Worm (Caenorhabditis elegans): ENCODE results near the gene F53A2.3.

Gene F53A2.3

DNA sequence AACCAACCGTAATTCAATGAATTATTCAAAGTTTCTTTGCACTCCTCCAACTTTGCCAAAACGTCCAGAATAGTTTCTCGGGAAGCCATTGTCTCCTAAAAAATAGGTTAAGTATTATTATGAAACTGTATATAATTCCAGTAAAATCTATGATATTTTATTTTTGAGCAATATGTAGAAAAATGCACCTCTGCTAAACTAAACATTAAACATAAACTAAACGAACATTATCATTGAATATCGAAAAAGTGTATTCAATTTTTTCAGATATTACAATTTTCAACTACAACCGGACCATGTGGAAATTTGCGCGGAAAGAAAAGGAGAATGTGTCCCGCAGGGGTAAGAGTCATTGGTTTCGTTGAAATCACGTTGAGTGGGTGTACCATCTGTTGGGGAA, at the start of gene F53A2.3:
TSS of gene F53A2.3 (minus strand) at position 101 of the 400 bp plus-strand sequence.
- no peak for TF ChIP-seq unc-62 (GFP tag; optimal IDR thresholded peaks at IDR 0.05)

ce11 chrIII:13389078-13389477, 49.5 kb upstream of the F53A2.3 start, which contains the start of gene T03F6.3:
TSS of gene T03F6.3 (plus strand) at chrIII:13389395.
- no peak for TF ChIP-seq unc-62 (GFP tag; optimal IDR thresholded peaks at IDR 0.05)

DNA sequence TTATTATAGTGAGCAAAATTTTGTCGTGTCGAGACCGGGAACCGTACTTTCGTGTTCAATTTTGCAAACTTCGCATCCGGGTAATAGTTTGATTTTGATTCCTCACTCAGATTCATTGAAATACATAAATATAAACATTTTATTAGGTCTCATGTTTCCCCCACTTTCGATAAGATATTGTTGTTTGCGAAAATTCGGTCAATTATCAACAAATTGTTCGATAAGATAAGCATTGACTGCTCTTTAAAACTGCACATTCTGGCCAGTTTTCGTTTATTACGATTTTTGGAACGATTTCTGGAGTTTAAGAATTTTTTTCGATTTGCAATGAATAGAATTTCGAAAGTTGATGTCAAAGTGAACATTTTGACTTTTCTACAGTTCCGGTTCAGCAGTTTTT, 49.0 kb upstream of the F53A2.3 start:
- no peak for TF ChIP-seq unc-62 (GFP tag; optimal IDR thresholded peaks at IDR 0.05)

DNA sequence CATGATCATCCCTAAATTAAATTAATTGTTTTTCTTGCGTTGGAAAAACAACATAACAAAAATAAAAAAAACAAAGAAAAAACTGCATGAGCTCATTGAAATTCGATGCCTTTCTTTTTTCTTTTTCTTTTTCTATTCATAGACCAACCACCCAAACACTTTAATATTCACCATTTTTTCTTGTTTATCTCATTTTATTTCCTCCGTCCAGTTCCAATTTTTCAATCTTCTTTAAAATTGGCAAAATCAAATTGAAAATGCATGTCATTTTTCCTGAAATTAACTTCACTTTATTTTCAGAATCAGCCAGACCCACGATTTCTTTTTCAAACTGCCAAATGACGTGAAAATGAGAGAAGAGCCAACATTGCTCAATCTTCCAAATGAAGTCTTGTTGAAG, 46.3 kb upstream of the F53A2.3 start, which contains the start of gene T03F6.4:
TSS of gene T03F6.4 (plus strand) at position 301 of the 400 bp plus-strand sequence.
- no peak for TF ChIP-seq unc-62 (GFP tag; optimal IDR thresholded peaks at IDR 0.05)

DNA sequence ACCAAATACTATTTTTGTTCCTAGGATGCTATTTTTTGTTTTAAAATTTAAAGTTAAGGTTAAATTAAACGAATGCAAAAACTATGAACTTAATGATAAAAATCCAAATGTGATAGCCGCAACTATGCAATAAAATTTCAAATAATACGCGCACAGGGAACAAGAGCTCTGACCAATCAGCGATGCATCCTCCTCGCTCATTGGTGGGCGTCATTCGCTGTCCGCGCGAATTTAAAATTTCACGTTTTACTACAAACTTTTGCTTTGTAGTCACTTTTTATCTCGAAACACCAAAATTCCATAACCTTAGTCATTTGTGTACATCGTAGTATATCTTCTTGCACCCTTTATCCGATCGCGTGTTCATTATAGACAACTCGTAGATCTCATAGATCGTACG, 43.6 kb upstream of the F53A2.3 start:
- TF ChIP-seq unc-62 (GFP tag; optimal IDR thresholded peaks at IDR 0.05) = no peak

DNA sequence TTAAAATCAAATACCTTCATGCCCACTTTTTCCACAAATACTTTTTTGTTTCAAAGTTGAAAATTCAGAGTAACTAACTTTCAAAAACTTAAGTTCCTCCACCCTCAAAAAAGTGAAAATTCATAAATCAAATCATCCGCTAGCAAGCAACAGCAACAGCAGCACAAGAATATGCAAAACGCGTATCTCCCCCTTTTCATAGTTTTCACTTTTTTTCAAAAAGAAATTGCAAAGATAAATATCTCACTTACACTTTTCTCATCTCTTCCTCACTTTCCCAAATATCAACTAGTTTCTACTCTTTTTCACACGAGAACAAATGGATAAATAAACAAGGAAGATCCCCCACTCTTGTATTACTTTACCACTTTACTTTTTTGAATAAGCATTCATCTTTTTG, 42.1 kb upstream of the F53A2.3 start:
- no peak for TF ChIP-seq unc-62 (GFP tag; optimal IDR thresholded peaks at IDR 0.05)

- TF ChIP-seq unc-62 (GFP tag; optimal IDR thresholded peaks at IDR 0.05) = no peak
Observed at ce11 chrIII:13380881-13381280, 41.3 kb upstream of the F53A2.3 start.

ce11 chrIII:13380196-13380595, 40.6 kb upstream of the F53A2.3 start, which contains the start of gene T03F6.6:
TSS of gene T03F6.6 (minus strand) at chrIII:13380296.
- TF ChIP-seq unc-62 (GFP tag; optimal IDR thresholded peaks at IDR 0.05) = no peak

DNA sequence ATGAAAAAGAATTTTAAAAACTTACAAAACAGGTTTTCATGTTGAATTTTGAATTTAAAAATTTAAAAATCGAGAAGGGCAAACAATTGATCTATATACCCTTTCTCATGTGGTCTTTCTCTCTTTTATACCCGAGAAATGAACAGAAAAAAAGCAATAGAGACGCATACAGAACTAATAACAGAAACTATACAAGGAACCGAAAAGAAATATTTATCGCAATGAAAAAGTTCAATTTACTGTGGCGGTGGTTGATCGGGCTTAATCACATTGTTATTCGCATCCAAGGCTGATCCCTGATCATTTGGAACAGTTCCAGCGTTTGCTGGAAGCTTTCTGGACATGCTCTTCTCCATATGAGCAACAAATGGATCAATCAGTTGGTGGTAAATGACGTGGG, 38.7 kb upstream of the F53A2.3 start, which contains the start of gene T03F6.10:
TSS of gene T03F6.10 (minus strand) at position 101 of the 400 bp plus-strand sequence.
- no peak for TF ChIP-seq unc-62 (GFP tag; optimal IDR thresholded peaks at IDR 0.05)

- no peak for TF ChIP-seq unc-62 (GFP tag; optimal IDR thresholded peaks at IDR 0.05)
Observed at ce11 chrIII:13377249-13377648, 37.7 kb upstream of the F53A2.3 start.

DNA sequence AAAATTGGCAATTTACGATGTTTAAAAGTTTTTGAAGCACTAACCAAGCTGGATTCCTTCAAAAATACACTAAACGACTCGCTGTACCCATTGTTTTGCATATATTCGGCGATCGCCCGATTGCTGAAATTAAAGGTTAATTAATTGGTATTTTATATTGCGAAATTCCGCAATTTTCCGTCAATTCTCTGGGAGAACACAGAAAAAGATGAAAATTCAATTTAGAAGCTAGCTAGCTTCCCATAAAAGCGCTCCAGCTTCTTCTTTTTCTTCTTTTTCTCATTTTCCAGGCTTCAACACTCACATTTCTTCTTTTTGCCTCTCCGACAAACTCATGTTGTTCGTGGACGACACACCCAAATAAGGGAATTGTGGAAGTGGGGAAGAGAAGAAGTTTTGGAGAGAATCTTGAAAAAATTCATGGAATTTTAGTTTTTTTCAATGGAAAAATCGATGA, 36.8 kb upstream of the F53A2.3 start, which contains the start of gene lis-1:
TSS of gene lis-1 (minus strand) at position 407 of the 457 bp plus-strand sequence.
- no peak for TF ChIP-seq unc-62 (GFP tag; optimal IDR thresholded peaks at IDR 0.05)

DNA sequence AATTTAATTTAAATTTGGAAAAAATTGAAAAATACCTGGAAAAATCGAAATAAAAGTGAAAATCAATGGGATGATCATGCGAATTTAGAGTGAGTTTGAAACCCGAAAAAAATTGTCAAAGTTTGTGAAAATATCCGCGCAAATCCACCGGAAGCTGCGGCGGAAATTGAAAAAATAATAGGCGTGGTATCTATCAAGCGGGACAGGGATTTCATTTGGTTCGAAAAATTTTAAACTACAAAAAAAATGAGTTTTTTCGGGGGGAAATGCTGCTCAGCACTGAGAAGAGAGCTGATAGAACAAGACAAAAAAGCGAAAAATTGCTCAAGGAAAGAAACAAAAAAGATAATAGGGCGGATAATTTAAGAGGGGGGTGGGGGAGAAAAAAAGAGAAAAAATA, 31.4 kb upstream of the F53A2.3 start, which contains the start of gene T03F6.9:
TSS of gene T03F6.9 (minus strand) at position 101 of the 400 bp plus-strand sequence.
- TF ChIP-seq unc-62 (GFP tag; optimal IDR thresholded peaks at IDR 0.05) = no peak

DNA sequence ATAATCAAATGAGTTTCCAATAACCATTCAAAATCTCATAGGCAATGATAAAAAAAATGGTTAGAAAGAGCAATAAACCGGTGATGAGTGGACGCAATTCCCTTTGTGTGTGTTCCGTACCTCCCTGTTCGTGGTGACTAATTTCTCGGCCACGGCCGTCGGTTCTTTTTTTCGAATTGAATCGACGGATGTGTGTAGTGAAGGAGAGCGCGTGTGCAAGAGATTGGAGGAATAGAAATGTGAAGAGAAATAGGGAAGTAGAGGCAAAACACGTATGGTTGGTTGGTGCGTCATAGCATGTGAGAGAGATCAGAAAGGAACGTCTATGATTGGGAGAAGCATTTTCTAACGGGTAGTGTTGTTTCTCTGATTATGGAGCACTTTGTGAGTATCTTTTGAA, 20.3 kb upstream of the F53A2.3 start:
- TF ChIP-seq unc-62 (GFP tag; optimal IDR thresholded peaks at IDR 0.05) = no peak

DNA sequence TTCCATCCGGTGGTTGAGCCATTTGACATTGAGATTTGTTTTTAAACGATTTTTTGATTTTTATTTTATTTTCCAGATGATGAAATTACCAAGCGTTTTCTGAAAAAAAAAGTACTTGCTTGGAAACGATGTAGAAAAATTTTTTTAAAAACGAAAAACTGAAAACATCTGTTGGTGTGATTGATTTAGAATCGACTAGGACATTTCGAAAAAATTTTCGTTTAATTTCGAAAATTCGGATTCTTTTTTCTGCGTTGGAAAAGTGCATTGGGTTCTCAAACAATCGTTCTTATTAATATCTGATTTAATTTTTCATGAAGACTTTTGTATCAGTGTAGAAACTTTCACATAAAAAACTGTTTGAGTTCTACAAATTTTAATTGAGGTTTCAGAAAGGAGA, 19.7 kb upstream of the F53A2.3 start, which contains the start of gene F53A2.9:
TSS of gene F53A2.9 (minus strand) at position 101 of the 400 bp plus-strand sequence.
- no peak for TF ChIP-seq unc-62 (GFP tag; optimal IDR thresholded peaks at IDR 0.05)

ce11 chrIII:13350964-13351363, 11.4 kb upstream of the F53A2.3 start:
- TF ChIP-seq unc-62 (GFP tag; optimal IDR thresholded peaks at IDR 0.05) = no peak

- no peak for TF ChIP-seq unc-62 (GFP tag; optimal IDR thresholded peaks at IDR 0.05)
Observed at ce11 chrIII:13348891-13349290, 9.3 kb upstream of the F53A2.3 start.

- TF ChIP-seq unc-62 (GFP tag; optimal IDR thresholded peaks at IDR 0.05) = no peak
Observed at ce11 chrIII:13347782-13348327, 8.3 kb upstream of the F53A2.3 start.
